Fruit fly (Drosophila melanogaster) whole organism, wandering third instar larva: Measurements from ENCODE around the gene CCT6.

ENCODE experiments used
- Abd-B ChIP-seq: fragments of >200 bp; optimal IDR thresholded peaks from 2 replicates; lab custom pipeline; 2017; ENCODE audit warnings: missing biosample characterization, missing genetic modification characterization
- CG32264 ChIP-seq: fragments of 200-800 bp; sonication (Bioruptor generic); optimal IDR thresholded peaks from 2 replicates; lab custom pipeline; 2016; ENCODE audit warnings: missing biosample characterization, missing genetic modification characterization
- CG9705 ChIP-seq: fragments of 200-800 bp; sonication (Bioruptor generic); optimal IDR thresholded peaks from 2 replicates; lab custom pipeline; 2018; ENCODE audit warnings: missing biosample characterization, mild to moderate bottlenecking, missing genetic modification characterization
- CrebA ChIP-seq: fragments of 200-800 bp; sonication (Bioruptor generic); optimal IDR thresholded peaks from 2 replicates; lab custom pipeline; 2016; ENCODE audit warnings: missing biosample characterization, mild to moderate bottlenecking, missing genetic modification characterization, borderline replicate concordance
- Dfd ChIP-seq: fragments of >200 bp; optimal IDR thresholded peaks from 2 replicates; lab custom pipeline; 2017; ENCODE audit warnings: missing biosample characterization, missing genetic modification characterization
- Dif ChIP-seq: fragments of 200-275, 200-300 bp; sonication (Bioruptor generic); optimal IDR thresholded peaks from 2 replicates; lab custom pipeline; 2018; ENCODE audit warnings: missing biosample characterization, missing genetic modification characterization; ENCODE audit not compliant: partially characterized antibody
- GATAd ChIP-seq: sonication (Bioruptor generic); optimal IDR thresholded peaks from 2 replicates; lab custom pipeline; 2016; ENCODE audit warnings: missing biosample characterization, missing genetic modification characterization
- HLH106 ChIP-seq: fragments of 200-800 bp; optimal IDR thresholded peaks from 3 replicates; lab custom pipeline; 2019; ENCODE audit warnings: missing biosample characterization, mild to moderate bottlenecking, missing genetic modification characterization, moderate library complexity
- Hnf4 ChIP-seq: fragments of 200-800 bp; sonication (Bioruptor generic); optimal IDR thresholded peaks from 2 replicates; lab custom pipeline; 2016; ENCODE audit warnings: missing biosample characterization, mild to moderate bottlenecking, missing genetic modification characterization
- Hr78 ChIP-seq: fragments of >200 bp; optimal IDR thresholded peaks from 2 replicates; lab custom pipeline; 2017; ENCODE audit warnings: missing biosample characterization, missing genetic modification characterization
- Hr83 ChIP-seq: fragments of 200-300 bp; sonication (Bioruptor generic); optimal IDR thresholded peaks from 2 replicates; lab custom pipeline; 2016; ENCODE audit warnings: missing biosample characterization, mild to moderate bottlenecking, missing genetic modification characterization, moderate library complexity; ENCODE audit not compliant: poor library complexity, severe bottlenecking
- Jra ChIP-seq: sonication (Bioruptor generic); optimal IDR thresholded peaks from 2 replicates; lab custom pipeline; 2016; ENCODE audit warnings: missing biosample characterization, missing genetic modification characterization
- Mio ChIP-seq: sonication (Bioruptor generic); optimal IDR thresholded peaks from 2 replicates; lab custom pipeline; 2016; ENCODE audit warnings: missing biosample characterization, missing genetic modification characterization
- Myc ChIP-seq: fragments of >200 bp; optimal IDR thresholded peaks from 2 replicates; lab custom pipeline; 2017
- N ChIP-seq: fragments of >200 bp; optimal IDR thresholded peaks from 2 replicates; lab custom pipeline; 2018; ENCODE audit warnings: missing biosample characterization, missing external identifiers, missing genetic modification characterization
- OdsH ChIP-seq: fragments of 200-800 bp; sonication (Bioruptor generic); optimal IDR thresholded peaks from 2 replicates; lab custom pipeline; 2016; ENCODE audit warnings: missing biosample characterization, mild to moderate bottlenecking, missing genetic modification characterization
- Rel ChIP-seq, 2 experiments: fragments of 200-800 bp; sonication (Bioruptor generic) in 1 of 2; optimal IDR thresholded peaks; 2 replicates in 1 of 2; 3 replicates in 1 of 2; lab custom pipeline; 2016 to 2019; ENCODE audit warnings: mild to moderate bottlenecking in 2 of 2, missing biosample characterization in 2 of 2, missing genetic modification characterization in 2 of 2, moderate library complexity in 1 of 2
- Sp1 ChIP-seq: fragments of 200-800 bp; sonication (Bioruptor generic); optimal IDR thresholded peaks from 3 replicates; lab custom pipeline; 2019; ENCODE audit warnings: missing biosample characterization, mild to moderate bottlenecking, missing genetic modification characterization, moderate library complexity
- Vsx2 ChIP-seq: fragments of 200-300, 225-300 bp; sonication (Bioruptor generic); optimal IDR thresholded peaks from 2 replicates; lab custom pipeline; 2018; ENCODE audit warnings: missing biosample characterization, missing genetic modification characterization; ENCODE audit not compliant: partially characterized antibody
- br ChIP-seq: fragments of 200-800 bp; sonication (Bioruptor generic); optimal IDR thresholded peaks from 2 replicates; lab custom pipeline; 2016; ENCODE audit warnings: missing biosample characterization, missing genetic modification characterization
- brk ChIP-seq: fragments of 200-800 bp; sonication (Bioruptor generic); optimal IDR thresholded peaks from 2 replicates; lab custom pipeline; 2016; ENCODE audit warnings: missing biosample characterization, mild to moderate bottlenecking, missing genetic modification characterization
- dl ChIP-seq, 2 experiments: fragments of 175-275, 200-275 bp in 1 of 2; fragments of 200-275 bp in 1 of 2; sonication (Bioruptor generic); optimal IDR thresholded peaks; lab custom pipeline; 2018; ENCODE audit warnings: mild to moderate bottlenecking in 2 of 2, missing biosample characterization in 2 of 2, missing genetic modification characterization in 2 of 2, moderate library complexity in 2 of 2; ENCODE audit not compliant: partially characterized antibody in 2 of 2, insufficient read depth in 1 of 2
- dmrt93B ChIP-seq: fragments of 200-800 bp; sonication (Bioruptor generic); optimal IDR thresholded peaks from 2 replicates; lab custom pipeline; 2018; ENCODE audit warnings: missing biosample characterization, mild to moderate bottlenecking, missing genetic modification characterization
- dsf ChIP-seq: sonication (Bioruptor generic); optimal IDR thresholded peaks from 2 replicates; lab custom pipeline; 2016; ENCODE audit warnings: missing biosample characterization, missing genetic modification characterization, borderline replicate concordance
- ey ChIP-seq: fragments of 200-800 bp; sonication (Bioruptor generic); optimal IDR thresholded peaks from 2 replicates; lab custom pipeline; 2016; ENCODE audit warnings: missing biosample characterization, missing genetic modification characterization
- foxo ChIP-seq, 2 experiments: fragments of 200-800 bp; sonication (Bioruptor generic); optimal IDR thresholded peaks; 2 replicates in 1 of 2; 3 replicates in 1 of 2; lab custom pipeline; 2016 to 2017; ENCODE audit warnings: missing biosample characterization in 2 of 2, missing genetic modification characterization in 2 of 2
- fru ChIP-seq: fragments of 200-800 bp; sonication (Bioruptor generic); optimal IDR thresholded peaks from 3 replicates; lab custom pipeline; 2016; ENCODE audit warnings: missing biosample characterization, mild to moderate bottlenecking, missing genetic modification characterization
- h ChIP-seq: fragments of 200-800 bp; sonication (Bioruptor generic); optimal IDR thresholded peaks from 3 replicates; lab custom pipeline; 2016; ENCODE audit warnings: missing biosample characterization, mild to moderate bottlenecking, missing genetic modification characterization
- jim ChIP-seq: fragments of 175-275, 200-325 bp; sonication (Bioruptor generic); optimal IDR thresholded peaks from 2 replicates; lab custom pipeline; 2016; ENCODE audit warnings: missing biosample characterization, mild to moderate bottlenecking, missing genetic modification characterization
- lola ChIP-seq: fragments of >200 bp; optimal IDR thresholded peaks from 2 replicates; lab custom pipeline; 2017; ENCODE audit warnings: missing biosample characterization, missing genetic modification characterization
- pan ChIP-seq: fragments of >200 bp; optimal IDR thresholded peaks from 2 replicates; lab custom pipeline; 2017
- psq ChIP-seq: fragments of 200-800 bp; sonication (Bioruptor generic); optimal IDR thresholded peaks from 3 replicates; lab custom pipeline; 2017; ENCODE audit warnings: missing biosample characterization, mild to moderate bottlenecking, missing genetic modification characterization, moderate library complexity
- rgr ChIP-seq: fragments of 200-800 bp; sonication (Bioruptor generic); optimal IDR thresholded peaks from 3 replicates; lab custom pipeline; 2016; ENCODE audit warnings: missing biosample characterization, mild to moderate bottlenecking, missing genetic modification characterization
- sage ChIP-seq: fragments of 200-800 bp; sonication (Bioruptor generic); optimal IDR thresholded peaks from 2 replicates; lab custom pipeline; 2016; ENCODE audit warnings: missing biosample characterization, mild to moderate bottlenecking, missing genetic modification characterization
- sv ChIP-seq: fragments of 200-800 bp; sonication (Bioruptor generic); optimal IDR thresholded peaks from 3 replicates; lab custom pipeline; 2016; ENCODE audit warnings: missing biosample characterization, missing genetic modification characterization
- tai ChIP-seq: sonication (Bioruptor generic); optimal IDR thresholded peaks from 2 replicates; lab custom pipeline; 2016; ENCODE audit warnings: missing biosample characterization, missing genetic modification characterization
- usp ChIP-seq: fragments of >200 bp; optimal IDR thresholded peaks from 2 replicates; lab custom pipeline; 2017; ENCODE audit warnings: missing biosample characterization, missing genetic modification characterization
- woc ChIP-seq: sonication (Bioruptor generic); optimal IDR thresholded peaks from 2 replicates; lab custom pipeline; 2016; ENCODE audit warnings: missing biosample characterization, mild to moderate bottlenecking, missing genetic modification characterization

The CCT6 gene

DNA sequence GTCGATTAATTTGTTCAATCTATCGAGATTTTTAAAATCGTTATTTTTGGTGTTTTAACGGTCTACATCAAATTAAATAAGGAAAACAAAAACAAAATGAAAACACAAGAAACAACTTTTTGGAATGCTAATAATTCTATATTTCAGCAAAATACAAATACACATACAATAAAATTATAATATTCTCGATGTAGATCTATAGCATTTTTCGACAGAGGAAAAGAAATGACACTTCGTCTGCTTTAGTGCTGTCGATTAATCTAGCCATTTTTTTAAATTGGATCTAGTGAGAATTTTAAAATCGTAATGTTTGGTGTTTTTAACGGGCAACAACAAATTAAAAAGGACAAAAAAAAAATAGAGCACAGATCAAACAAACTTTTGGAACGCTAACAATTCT, 9.3 kb upstream of the CCT6 start, which contains the start of gene Arp6:
TSS of gene Arp6 (minus strand) at position 11 of the 400 bp plus-strand sequence.
- peak; percentile 81 for TF ChIP-seq Myc
- TF ChIP-seq woc: peak; percentile 37
- TF ChIP-seq Dfd: no peak
- peak; percentile 5 for TF ChIP-seq HLH106
- TF ChIP-seq Hnf4 (GFP tag; lab: Kevin White, UChicago): no peak
- no peak for TF ChIP-seq dsf (GFP tag; lab: Kevin White, UChicago)
- no peak for TF ChIP-seq br (GFP tag; lab: Kevin White, UChicago)

DNA sequence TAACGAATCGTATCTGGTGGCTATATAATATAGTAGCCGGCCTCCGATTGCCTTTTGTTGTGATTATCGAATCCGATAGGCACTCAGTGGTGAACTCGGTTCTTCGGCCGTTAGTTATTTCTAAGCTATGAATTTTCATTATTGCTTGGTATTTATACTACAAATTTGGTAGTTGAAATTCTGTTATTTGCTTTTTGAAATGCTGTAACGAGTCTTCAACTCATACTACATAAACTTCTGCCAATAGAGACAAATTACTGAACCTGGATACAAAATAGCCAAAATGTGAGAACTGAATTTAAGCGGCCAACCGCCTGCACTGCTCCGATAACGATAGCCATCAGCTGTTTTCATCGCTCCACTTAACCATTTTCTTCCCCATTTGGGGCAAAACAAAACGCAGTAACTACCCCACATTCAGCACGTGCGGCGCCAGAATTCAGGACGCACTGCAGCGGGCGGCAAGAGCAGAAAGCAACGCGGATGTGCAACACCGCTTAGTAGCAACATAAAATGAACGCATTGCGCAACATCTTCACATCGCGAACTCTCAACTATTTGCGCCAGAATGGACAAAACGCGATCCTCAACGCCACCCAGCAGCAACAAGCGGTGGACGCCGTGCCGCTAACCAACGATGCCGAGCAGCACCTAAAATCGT, 7.4 kb upstream of the CCT6 start, which contains the start of the genes CG11679 and CG8206:
TSS of gene CG11679 (minus strand) at position 65 of the 661 bp plus-strand sequence.
TSS of gene CG8206 (plus strand) at position 341 of the 661 bp plus-strand sequence.
- TF ChIP-seq Hr78 (GFP tag; lab: Kevin White, UChicago) (no peak), woc (peak; percentile 86), h (GFP tag; lab: Kevin White, UChicago) (peak; percentile 63), dsf (GFP tag; lab: Kevin White, UChicago) (no peak), OdsH (GFP tag; lab: Kevin White, UChicago) (peak; percentile 31), Hr83 (GFP tag; lab: Kevin White, UChicago) (no peak), Dfd (no peak), Sp1 (GFP tag; lab: Kevin White, UChicago) (peak; percentile 55), Myc (peak; percentile 97), rgr (GFP tag; lab: Kevin White, UChicago) (peak; percentile 61), brk (no peak), fru (peak; percentile 62), ey (peak; percentile 36), Mio (GFP tag; lab: Kevin White, UChicago) (no peak), N (GFP tag; lab: Kevin White, UChicago) (no peak), psq (GFP tag; lab: Kevin White, UChicago) (peak; percentile 43), pan (no peak), br (GFP tag; lab: Kevin White, UChicago) (peak; percentile 37), foxo (GFP tag; optimal IDR thresholded peaks at IDR 0.05; lab: Kevin White, UChicago) (peak in 1 of 2 experiments; percentile 72), Hnf4 (GFP tag; lab: Kevin White, UChicago) (no peak), Rel (GFP tag; optimal IDR thresholded peaks at IDR 0.05; lab: Kevin White, UChicago) (no peak), Rel (tag; optimal IDR thresholded peaks at IDR 0.05; lab: Kevin White, UChicago) (peak; percentile 61), HLH106 (peak; percentile 78), CG9705 (GFP tag; lab: Kevin White, UChicago) (peak; percentile 61)
- TF ChIP-seq, all 38 proteins: peak for 14

- TF ChIP-seq Mio (GFP tag; lab: Kevin White, UChicago) (no peak), brk (no peak), Hr83 (GFP tag; lab: Kevin White, UChicago) (peak; percentile 14), Jra (GFP tag; lab: Kevin White, UChicago) (peak; percentile 74), sage (GFP tag; lab: Kevin White, UChicago) (no peak), Myc (no peak), dsf (GFP tag; lab: Kevin White, UChicago) (no peak), CrebA (no peak), dl (GFP tag; optimal IDR thresholded peaks at IDR 0.05; lab: Kevin White, UChicago; ENCODE audit: insufficient read depth in 1 of 2, partially characterized antibody in 2 of 2) (no peak), Sp1 (GFP tag; lab: Kevin White, UChicago) (peak; percentile 84), CG9705 (GFP tag; lab: Kevin White, UChicago) (no peak), fru (peak; percentile 85), Dif (no peak), rgr (GFP tag; lab: Kevin White, UChicago) (peak; percentile 82), CG32264 (GFP tag; lab: Kevin White, UChicago) (peak; percentile 48), jim (GFP tag; lab: Kevin White, UChicago) (no peak), lola (GFP tag; lab: Kevin White, UChicago) (no peak), Dfd (no peak), usp (GFP tag; lab: Kevin White, UChicago) (no peak), GATAd (GFP tag; lab: Kevin White, UChicago) (no peak), HLH106 (peak; percentile 77), foxo (GFP tag; optimal IDR thresholded peaks at IDR 0.05; lab: Kevin White, UChicago) (peak; percentile 49 to 85), psq (GFP tag; lab: Kevin White, UChicago) (peak; percentile 61), OdsH (GFP tag; lab: Kevin White, UChicago) (peak; percentile 82), Vsx2 (no peak), tai (GFP tag; lab: Kevin White, UChicago) (no peak), sv (peak; percentile 55), Abd-B (GFP tag; lab: Kevin White, UChicago) (no peak), pan (no peak), N (GFP tag; lab: Kevin White, UChicago) (no peak), woc (peak; percentile 52), Rel (GFP tag; optimal IDR thresholded peaks at IDR 0.05; lab: Kevin White, UChicago) (no peak), Rel (tag; optimal IDR thresholded peaks at IDR 0.05; lab: Kevin White, UChicago) (peak; percentile 57), Hr78 (GFP tag; lab: Kevin White, UChicago) (no peak), h (GFP tag; lab: Kevin White, UChicago) (peak; percentile 97), Hnf4 (GFP tag; lab: Kevin White, UChicago) (peak; percentile 84), dmrt93B (GFP tag; lab: Kevin White, UChicago) (no peak), br (GFP tag; lab: Kevin White, UChicago) (peak; percentile 86), ey (peak; percentile 84)
Observed at dm6 chrX:15740288-15740726, 6.1 kb upstream of the CCT6 start.
